Worm (Caenorhabditis elegans) whole organism, young adult: ENCODE data around the gene F46B6.13.

Experiments
- B0035.1 ChIP-seq: sonication (generic microtip); optimal IDR thresholded peaks from 2 replicates; lab custom pipeline; 2016; ENCODE audit warnings: missing genetic modification characterization, mild to moderate bottlenecking, missing compliant biosample characterization, missing genotype, missing genetic modification reagents
- C06A6.2 ChIP-seq: fragments of 200-800 bp; sonication (Bioruptor generic); conservative IDR thresholded peaks from 2 replicates; pipeline ENCODE4 v1.3.6; 2022; ENCODE audit warnings: missing genetic modification characterization, missing compliant biosample characterization
- F57A8.1 ChIP-seq: fragments of 200-800 bp; sonication (Bioruptor generic); optimal IDR thresholded peaks from 2 replicates; lab custom pipeline; 2018; ENCODE audit warnings: mild to moderate bottlenecking, missing genetic modification characterization, moderate library complexity, missing compliant biosample characterization
- K11D2.4 ChIP-seq: fragments of 200-800 bp; sonication (Bioruptor generic); IDR thresholded peaks from 2 replicates; pipeline ENCODE4 v1.3.6; 2022; ENCODE audit warnings: missing genetic modification reagents, missing genetic modification characterization, missing compliant biosample characterization
- K12H6.12 ChIP-seq: fragments of 200-800 bp; sonication (Bioruptor generic); optimal IDR thresholded peaks from 2 replicates; lab custom pipeline; 2018; ENCODE audit warnings: mild to moderate bottlenecking, missing genetic modification characterization, missing compliant biosample characterization
- T07F8.4 ChIP-seq: sonication (generic microtip); optimal IDR thresholded peaks from 2 replicates; lab custom pipeline; 2016; ENCODE audit warnings: mild to moderate bottlenecking, missing genetic modification characterization, moderate library complexity, missing compliant biosample characterization
- T26A5.8 ChIP-seq: sonication (generic microtip); optimal IDR thresholded peaks from 2 replicates; lab custom pipeline; 2016; ENCODE audit warnings: missing genetic modification characterization, missing compliant biosample characterization
- Y56A3A.18 ChIP-seq: fragments of 200-800 bp; sonication (Bioruptor generic); IDR thresholded peaks from 2 replicates; pipeline ENCODE4 v1.3.6; 2022; ENCODE audit warnings: missing genetic modification reagents, missing genetic modification characterization, missing compliant biosample characterization
- aptf-2 ChIP-seq: fragments of 200-800 bp; sonication (Bioruptor generic); conservative IDR thresholded peaks from 2 replicates; pipeline ENCODE4 v1.3.6; 2022; ENCODE audit warnings: missing genetic modification reagents, missing genetic modification characterization, missing compliant biosample characterization
- athp-1 ChIP-seq: sonication (generic microtip); optimal IDR thresholded peaks from 2 replicates; lab custom pipeline; 2017; ENCODE audit warnings: mild to moderate bottlenecking, missing genetic modification characterization, missing compliant biosample characterization
- bed-2 ChIP-seq: fragments of 200-800 bp; sonication (Bioruptor generic); IDR thresholded peaks from 2 replicates; pipeline ENCODE4 v1.3.6; 2022; ENCODE audit warnings: missing genetic modification reagents, missing genetic modification characterization, missing compliant biosample characterization
- ccch-3 ChIP-seq: fragments of 200-800 bp; sonication (Bioruptor generic); optimal IDR thresholded peaks from 2 replicates; lab custom pipeline; 2018; ENCODE audit warnings: mild to moderate bottlenecking, missing genetic modification characterization, missing compliant biosample characterization
- cebp-2 ChIP-seq: fragments of 200-800 bp; sonication (Bioruptor generic); IDR thresholded peaks from 2 replicates; pipeline ENCODE4 v1.3.6; 2022; ENCODE audit warnings: missing genetic modification characterization, missing compliant biosample characterization
- ceh-100 ChIP-seq: fragments of 200-800 bp; sonication (Bioruptor generic); IDR thresholded peaks from 2 replicates; pipeline ENCODE4 v1.3.6; 2022; ENCODE audit warnings: missing genetic modification reagents, missing genetic modification characterization, missing compliant biosample characterization
- ceh-40 ChIP-seq: fragments of 200-800 bp; sonication (Bioruptor generic); IDR thresholded peaks from 2 replicates; pipeline ENCODE4 v1.3.6; 2022; ENCODE audit warnings: missing genetic modification characterization, missing compliant biosample characterization
- ceh-79 ChIP-seq: sonication (generic microtip); optimal IDR thresholded peaks from 2 replicates; lab custom pipeline; 2017; ENCODE audit warnings: mild to moderate bottlenecking, missing genetic modification characterization, missing compliant biosample characterization
- egl-18 ChIP-seq: fragments of 200-800 bp; sonication (Bioruptor generic); IDR thresholded peaks from 2 replicates; pipeline ENCODE4 v1.3.6; 2022; ENCODE audit warnings: missing genetic modification reagents, missing genetic modification characterization, missing compliant biosample characterization
- fkh-3 ChIP-seq: sonication (generic microtip); optimal IDR thresholded peaks from 2 replicates; lab custom pipeline; 2016; ENCODE audit warnings: mild to moderate bottlenecking, missing genetic modification characterization, missing compliant biosample characterization
- hlh-26 ChIP-seq: fragments of 200-800 bp; sonication (Bioruptor generic); conservative IDR thresholded peaks from 2 replicates; pipeline ENCODE4 v1.3.6; 2022; ENCODE audit warnings: missing genetic modification reagents, missing genetic modification characterization, missing compliant biosample characterization
- hmg-20 ChIP-seq: fragments of 200-800 bp; sonication (Bioruptor generic); IDR thresholded peaks from 2 replicates; pipeline ENCODE4 v1.3.6; 2022; ENCODE audit warnings: missing genetic modification reagents, missing genetic modification characterization, missing compliant biosample characterization
- hrde-1 ChIP-seq: sonication (generic microtip); optimal IDR thresholded peaks from 2 replicates; lab custom pipeline; 2016; ENCODE audit warnings: missing genetic modification characterization, mild to moderate bottlenecking, missing compliant biosample characterization, moderate library complexity, missing genotype, missing genetic modification reagents, borderline replicate concordance
- lin-26 ChIP-seq: fragments of 200-800 bp; sonication (Bioruptor generic); IDR thresholded peaks from 2 replicates; pipeline ENCODE4 v1.3.6; 2022; ENCODE audit warnings: missing genetic modification reagents, missing genetic modification characterization, missing compliant biosample characterization
- lin-35 ChIP-seq, 3 experiments: fragments of 150-350 bp in 2 of 3; sonication (generic microtip) in 1 of 3; optimal IDR thresholded peaks; 2 replicates each; lab custom pipeline; 2014 to 2018; ENCODE audit warnings: missing biosample characterization in 3 of 3, missing genetic modification characterization in 3 of 3, missing genetic modification reagents in 3 of 3
- lin-40 ChIP-seq: sonication (generic microtip); optimal IDR thresholded peaks from 2 replicates; lab custom pipeline; 2016; ENCODE audit warnings: missing genetic modification characterization, mild to moderate bottlenecking, missing compliant biosample characterization, missing genotype, missing genetic modification reagents
- lir-1 ChIP-seq: fragments of 200-800 bp; sonication (Bioruptor generic); conservative IDR thresholded peaks from 2 replicates; pipeline ENCODE4 v1.3.6; 2022; ENCODE audit warnings: missing genetic modification reagents, missing genetic modification characterization, missing compliant biosample characterization
- madf-10 ChIP-seq: sonication (generic microtip); optimal IDR thresholded peaks from 2 replicates; lab custom pipeline; 2016; ENCODE audit warnings: mild to moderate bottlenecking, missing genetic modification characterization, missing compliant biosample characterization
- madf-8 ChIP-seq: fragments of 200-800 bp; sonication (Bioruptor generic); conservative IDR thresholded peaks from 2 replicates; pipeline ENCODE4 v1.3.6; 2022; ENCODE audit warnings: missing genetic modification reagents, missing genetic modification characterization, missing compliant biosample characterization
- mes-4 ChIP-seq: sonication (generic microtip); optimal IDR thresholded peaks from 2 replicates; lab custom pipeline; 2016; ENCODE audit warnings: missing genotype, missing genetic modification characterization, missing compliant biosample characterization
- nfya-2 ChIP-seq: fragments of 200-800 bp; sonication (Bioruptor generic); IDR thresholded peaks from 2 replicates; pipeline ENCODE4 v1.3.6; 2022; ENCODE audit warnings: missing genetic modification reagents, missing genetic modification characterization, missing compliant biosample characterization
- nhr-120 ChIP-seq: fragments of 200-800 bp; sonication (Bioruptor generic); IDR thresholded peaks from 2 replicates; pipeline ENCODE4 v1.3.6; 2022; ENCODE audit warnings: missing genetic modification characterization, missing compliant biosample characterization
- nhr-27 ChIP-seq: fragments of 200-800 bp; sonication (Bioruptor generic); optimal IDR thresholded peaks from 2 replicates; lab custom pipeline; 2018; ENCODE audit warnings: mild to moderate bottlenecking, missing genetic modification characterization, moderate library complexity, missing compliant biosample characterization
- repo-1 ChIP-seq: sonication (generic microtip); optimal IDR thresholded peaks from 2 replicates; lab custom pipeline; 2017; ENCODE audit warnings: mild to moderate bottlenecking, missing genetic modification characterization, missing compliant biosample characterization
- rpc-1 ChIP-seq, 2 experiments: fragments of 150-350 bp in 1 of 2; sonication (generic microtip) in 1 of 2; optimal IDR thresholded peaks; 2 replicates each; lab custom pipeline; 2014 to 2018; ENCODE audit warnings: missing biosample characterization in 1 of 2, missing genetic modification characterization in 1 of 2, missing genetic modification reagents in 1 of 2, missing genotype in 1 of 2
- snpc-1.3 ChIP-seq: sonication (generic microtip); optimal IDR thresholded peaks from 2 replicates; lab custom pipeline; 2017; ENCODE audit warnings: missing genetic modification characterization, mild to moderate bottlenecking, missing compliant biosample characterization, antibody characterized with exemption, moderate library complexity, missing genotype, missing genetic modification reagents; ENCODE audit not compliant: insufficient read depth
- sptf-2 ChIP-seq: fragments of 200-800 bp; sonication (Bioruptor generic); optimal IDR thresholded peaks from 2 replicates; lab custom pipeline; 2018; ENCODE audit warnings: mild to moderate bottlenecking, missing genetic modification characterization, missing compliant biosample characterization
- tbx-9 ChIP-seq: sonication (generic microtip); optimal IDR thresholded peaks from 2 replicates; lab custom pipeline; 2016; ENCODE audit warnings: borderline replicate concordance, missing genetic modification characterization, inconsistent platforms, missing compliant biosample characterization
- xnd-1 ChIP-seq: sonication (generic microtip); optimal IDR thresholded peaks from 2 replicates; lab custom pipeline; 2016; ENCODE audit warnings: missing genotype, missing genetic modification reagents, missing genetic modification characterization, missing compliant biosample characterization
- ztf-25 ChIP-seq: fragments of 200-800 bp; sonication (Bioruptor generic); IDR thresholded peaks from 2 replicates; pipeline ENCODE4 v1.3.6; 2022; ENCODE audit warnings: missing genetic modification reagents, missing genetic modification characterization, missing compliant biosample characterization
- ztf-26 ChIP-seq: sonication (generic microtip); optimal IDR thresholded peaks from 2 replicates; lab custom pipeline; 2017; ENCODE audit warnings: missing genetic modification characterization, missing compliant biosample characterization
- ztf-28 ChIP-seq: fragments of 200-800 bp; sonication (Bioruptor generic); IDR thresholded peaks from 2 replicates; pipeline ENCODE4 v1.3.6; 2022; ENCODE audit warnings: missing genetic modification reagents, missing genetic modification characterization, missing compliant biosample characterization
- ztf-6 ChIP-seq: fragments of 200-800 bp; sonication (Bioruptor generic); IDR thresholded peaks from 2 replicates; pipeline ENCODE4 v1.3.6; 2022; ENCODE audit warnings: missing genetic modification reagents, missing genetic modification characterization, missing compliant biosample characterization

The F46B6.13 gene

DNA sequence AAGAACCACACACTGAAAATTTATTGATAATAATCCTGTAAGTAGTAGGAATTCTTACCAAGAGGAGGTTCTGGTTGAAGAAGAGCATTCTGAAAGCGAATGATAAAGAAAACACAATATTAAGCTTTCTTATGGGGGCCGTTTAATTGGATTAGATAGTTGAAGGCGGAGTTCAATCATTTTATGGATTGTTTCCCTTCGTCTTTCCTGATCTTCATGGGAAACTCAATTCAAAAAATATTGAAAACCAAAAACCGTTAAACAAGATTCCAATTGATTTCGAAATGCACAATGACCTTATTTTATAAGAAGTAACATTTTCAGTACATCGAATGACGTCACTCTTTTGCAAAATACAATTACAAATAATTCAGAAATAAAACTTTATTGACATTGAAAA is at the start of gene F46B6.13:
F46B6.13 (minus strand) TSS at position 101 of the 400 bp plus-strand sequence.
- TF ChIP-seq aptf-2 (GFP tag; lab: Robert Waterston, UW) (no peak), K11D2.4 (GFP tag; lab: Robert Waterston, UW) (no peak), nhr-120 (no peak), T26A5.8 (no peak), ztf-26 (tag; lab: Kevin White, UChicago) (no peak), egl-18 (no peak), sptf-2 (GFP tag; lab: Kevin White, UChicago) (no peak), snpc-1.3 (tag; lab: Kevin White, UChicago) (no peak), lin-35 (GFP tag; optimal IDR thresholded peaks at IDR 0.05; lab: Kevin White, UChicago) (no peak), nhr-27 (tag; lab: Kevin White, UChicago) (no peak), F57A8.1 (GFP tag; lab: Kevin White, UChicago) (no peak), ztf-28 (GFP tag; lab: Robert Waterston, UW) (no peak), C06A6.2 (GFP tag; lab: Robert Waterston, UW) (no peak), bed-2 (GFP tag; lab: Robert Waterston, UW) (no peak), ceh-79 (tag; lab: Kevin White, UChicago) (no peak), ceh-100 (no peak), madf-10 (tag; lab: Kevin White, UChicago) (no peak)

DNA sequence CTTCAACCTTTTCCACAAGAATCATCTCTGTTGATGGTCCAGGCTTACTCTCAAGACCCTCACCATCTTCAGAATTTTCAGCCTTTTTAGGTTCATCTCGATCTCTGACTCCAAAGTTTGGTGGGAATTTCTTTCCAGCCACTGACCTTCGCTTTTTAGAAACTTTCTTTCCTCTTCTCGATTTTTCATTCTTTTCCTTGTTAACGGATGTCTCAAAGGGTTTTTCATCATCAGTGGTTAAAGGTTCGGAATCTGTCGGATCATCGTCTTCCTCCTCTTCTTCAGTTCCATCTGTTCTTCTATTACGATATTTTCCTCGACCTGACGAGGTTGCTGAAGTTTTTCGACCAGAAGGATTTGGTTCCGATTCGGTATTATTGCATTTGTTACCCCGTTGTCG is 49.6 kb upstream of the F46B6.13 start:
- TF ChIP-seq ztf-26 (tag; lab: Kevin White, UChicago) (no peak), hlh-26 (GFP tag; lab: Robert Waterston, UW) (no peak), ceh-79 (tag; lab: Kevin White, UChicago) (no peak), lir-1 (no peak), nhr-27 (tag; lab: Kevin White, UChicago) (no peak), nfya-2 (GFP tag; lab: Robert Waterston, UW) (no peak), B0035.1 (tag; lab: Kevin White, UChicago) (no peak), hrde-1 (tag; lab: Kevin White, UChicago) (no peak), T07F8.4 (tag; lab: Kevin White, UChicago) (no peak), ccch-3 (GFP tag; lab: Kevin White, UChicago) (no peak), madf-8 (GFP tag; lab: Robert Waterston, UW) (no peak), tbx-9 (tag; lab: Kevin White, UChicago) (no peak), rpc-1 (optimal IDR thresholded peaks at IDR 0.05; lab: Kevin White, UChicago) (no peak), rpc-1 (tag; optimal IDR thresholded peaks at IDR 0.05; lab: Kevin White, UChicago) (no peak)

DNA sequence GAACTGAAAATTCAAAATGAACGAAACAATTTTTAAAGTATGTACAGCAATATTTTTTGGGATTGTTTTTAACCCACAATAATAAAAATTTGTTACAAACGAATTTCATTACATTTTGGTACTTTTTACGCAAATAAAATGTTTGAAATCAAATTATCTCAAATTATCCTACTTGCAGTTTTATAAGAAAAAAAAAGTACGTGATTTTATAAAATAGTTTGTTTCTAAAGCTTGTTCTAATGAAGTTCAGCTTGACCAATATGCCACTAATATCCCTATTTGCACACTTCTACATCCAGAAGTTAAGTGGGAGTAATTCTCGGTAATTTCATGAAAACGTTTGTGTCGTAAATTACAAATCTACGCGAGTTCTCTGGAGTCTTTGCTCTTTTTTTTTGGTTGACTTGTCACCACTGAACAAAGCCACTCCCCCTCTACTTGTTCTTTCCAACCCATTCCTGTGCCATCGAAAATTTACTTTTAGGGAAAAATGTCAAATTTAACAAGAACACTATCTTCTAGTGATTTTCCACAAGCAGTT is 44.5 kb upstream of the F46B6.13 start, which contains the start of gene sru-8:
sru-8 (plus strand) TSS at position 491 of the 541 bp plus-strand sequence.
- TF ChIP-seq xnd-1 = no peak
- no peak for TF ChIP-seq lin-40 (tag; lab: Kevin White, UChicago)
- no peak for TF ChIP-seq repo-1 (tag; lab: Kevin White, UChicago)
- TF ChIP-seq lin-26 (GFP tag; lab: Robert Waterston, UW) = no peak
- no peak for TF ChIP-seq ceh-40
- TF ChIP-seq nhr-120 = no peak
- no peak for TF ChIP-seq fkh-3 (tag; lab: Kevin White, UChicago)
- TF ChIP-seq hmg-20 (GFP tag; lab: Robert Waterston, UW) = no peak
- TF ChIP-seq ceh-79 (tag; lab: Kevin White, UChicago) = no peak
- TF ChIP-seq ztf-6 (GFP tag; lab: Robert Waterston, UW) = no peak
- no peak for TF ChIP-seq mes-4 (tag; lab: Kevin White, UChicago)
- no peak for TF ChIP-seq K12H6.12 (tag; lab: Kevin White, UChicago)
- TF ChIP-seq athp-1 (tag; lab: Kevin White, UChicago) = no peak
- TF ChIP-seq Y56A3A.18 (GFP tag; lab: Robert Waterston, UW) = no peak
- TF ChIP-seq cebp-2 (GFP tag; lab: Robert Waterston, UW) = no peak
- TF ChIP-seq K11D2.4 (GFP tag; lab: Robert Waterston, UW) = no peak
- TF ChIP-seq lir-1 = no peak
- no peak for TF ChIP-seq tbx-9 (tag; lab: Kevin White, UChicago)
- no peak for TF ChIP-seq ztf-25
